Fruit fly (Drosophila melanogaster): ENCODE results near the gene CG17075.

- no peak for TF ChIP-seq CTCF (optimal IDR thresholded peaks at IDR 0.05)
- TF ChIP-seq CG8478 (optimal IDR thresholded peaks at IDR 0.05) = no peak
Measured at dm6 chr2L:306188-306927, 39.1 kb upstream of the CG17075 start.
